Comparison of ENCODE assay signal across 1 fruit fly cellular context in the genomic region with DNA sequence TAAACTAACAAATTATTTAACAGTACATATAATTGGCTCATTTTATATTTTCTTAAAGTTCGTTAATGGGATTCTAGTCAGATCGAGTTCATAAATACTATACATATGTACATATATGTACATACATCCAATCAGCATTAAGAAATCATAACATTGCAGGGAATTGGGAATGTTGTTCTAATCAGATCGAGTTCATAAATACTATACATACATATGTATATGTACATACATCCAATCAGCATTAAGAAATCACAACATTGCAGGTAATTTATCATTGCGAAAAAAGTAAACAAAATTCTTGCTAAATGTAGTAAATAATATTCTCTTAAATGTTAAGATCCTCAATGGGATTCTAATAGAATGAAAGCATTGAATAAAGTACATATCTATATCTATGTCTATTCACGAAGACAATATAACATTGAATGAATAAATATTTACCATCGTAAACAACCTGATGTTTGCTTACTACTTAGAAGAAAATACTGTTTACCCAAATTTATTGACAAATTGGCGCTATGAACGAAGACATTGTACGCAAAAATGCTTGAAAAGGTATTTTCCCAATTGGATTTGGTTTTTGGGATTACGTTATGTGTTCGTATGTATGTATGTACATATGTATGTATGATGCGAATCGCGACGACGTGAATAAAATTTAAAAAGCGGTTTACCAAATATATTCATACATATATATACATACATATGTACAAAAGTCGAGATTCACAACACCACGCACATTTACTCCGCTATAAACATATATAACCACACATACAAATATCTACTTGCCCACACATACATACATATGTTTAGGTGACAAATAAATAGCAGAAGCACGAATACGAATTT.
TF ChIP-seq lines count a peak whose summit lies in the region.

No protein-coding gene starts in this region.

TF ChIP-seq in whole organism, embryonic, 481 proteins besides CTCF, POLR2A, EP300 and RAD21 (continued from another document and continues in another):
- TF ChIP-seq dysf (GFP tag; IDR thresholded peaks at IDR 0.05; lab: Robert Waterston, UW) (no peak; the same call in 2 of the 3 replicates), unc-4 (GFP tag; IDR thresholded peaks at IDR 0.05; lab: Robert Waterston, UW; ENCODE audit: partially characterized antibody) (no peak), ash1 (GFP tag; optimal IDR thresholded peaks at IDR 0.05; lab: Kevin White, UChicago) (peak; percentile 67), CG6272 (GFP tag; IDR thresholded peaks at IDR 0.05; lab: Robert Waterston, UW) (no peak), Myb (GFP tag; optimal IDR thresholded peaks at IDR 0.05; lab: Kevin White, UChicago) (no peak), YL-1 (GFP tag; optimal IDR thresholded peaks at IDR 0.05; lab: Kevin White, UChicago) (peak; percentile 70), zfh1 (GFP tag; IDR thresholded peaks at IDR 0.05; lab: Robert Waterston, UW) (0 out of 3 replicates have a peak, but pooled peaks have one; percentile 44), CG8478 (optimal IDR thresholded peaks at IDR 0.05; lab: Kevin White, UChicago) (no peak), CG7963 (GFP tag; IDR thresholded peaks at IDR 0.05; lab: Robert Waterston, UW; ENCODE audit: partially characterized antibody) (no peak), Elba2 (GFP tag; optimal IDR thresholded peaks at IDR 0.05; lab: Kevin White, UChicago) (peak; percentile 1), CG7556 (GFP tag; optimal IDR thresholded peaks at IDR 0.05; lab: Kevin White, UChicago) (peak; percentile 70), CG1233 (GFP tag; optimal IDR thresholded peaks at IDR 0.05; lab: Kevin White, UChicago) (peak; percentile 94), insv (GFP tag; optimal IDR thresholded peaks at IDR 0.05; lab: Kevin White, UChicago) (peak; percentile 42 to 97), HLHmδ (GFP tag; optimal IDR thresholded peaks at IDR 0.05; lab: Kevin White, UChicago) (no peak), CG17328 (GFP tag; IDR thresholded peaks at IDR 0.05; lab: Robert Waterston, UW) (peak; percentile 51; the same call in 1 of the 2 replicates), kah (GFP tag; optimal IDR thresholded peaks at IDR 0.05; lab: Kevin White, UChicago) (peak; percentile 50), Sox100B (GFP tag; optimal IDR thresholded peaks at IDR 0.05; lab: Kevin White, UChicago) (peak; percentile 85), Trl (optimal IDR thresholded peaks at IDR 0.05; lab: Kevin White, UChicago) (no peak), Trl (GFP tag; optimal IDR thresholded peaks at IDR 0.05; lab: Kevin White, UChicago) (peak; percentile 78), ase (GFP tag; IDR thresholded peaks at IDR 0.05; lab: Robert Waterston, UW) (peak; percentile 8; the same call in 1 of the 3 replicates), CG12104 (GFP tag; optimal IDR thresholded peaks at IDR 0.05; lab: Kevin White, UChicago) (peak; percentile 71), HLH54F (GFP tag; optimal IDR thresholded peaks at IDR 0.05; lab: Kevin White, UChicago) (no peak), CG2712 (tag; optimal IDR thresholded peaks at IDR 0.05; lab: Kevin White, UChicago) (peak; percentile 57), nerfin-2 (GFP tag; IDR thresholded peaks at IDR 0.05; lab: Robert Waterston, UW; ENCODE audit: partially characterized antibody) (no peak), CG1024 (GFP tag; IDR thresholded peaks at IDR 0.05; lab: Robert Waterston, UW) (peak; percentile 32; the same call in 1 of the 2 replicates), mam (GFP tag; optimal IDR thresholded peaks at IDR 0.05; lab: Kevin White, UChicago) (peak; percentile 61), CG17361 (GFP tag; IDR thresholded peaks at IDR 0.05; lab: Robert Waterston, UW) (no peak; the same call in 2 of the 3 replicates), grn (GFP tag; optimal IDR thresholded peaks at IDR 0.05; lab: Kevin White, UChicago) (peak; percentile 72), salm (tag; optimal IDR thresholded peaks at IDR 0.05; lab: Kevin White, UChicago) (peak; percentile 80), sd (tag; optimal IDR thresholded peaks at IDR 0.05; lab: Kevin White, UChicago) (peak; percentile 81), luna (GFP tag; optimal IDR thresholded peaks at IDR 0.05; lab: Kevin White, UChicago) (peak; percentile 68), sc (optimal IDR thresholded peaks at IDR 0.05; lab: Kevin White, UChicago) (no peak), sc (GFP tag; optimal IDR thresholded peaks at IDR 0.05; lab: Kevin White, UChicago) (peak; percentile 53), tna (GFP tag; IDR thresholded peaks at IDR 0.05; lab: Robert Waterston, UW; ENCODE audit: partially characterized antibody) (no peak), chif (GFP tag; optimal IDR thresholded peaks at IDR 0.05; lab: Kevin White, UChicago) (peak; percentile 3 to 62), HLH3B (GFP tag; IDR thresholded peaks at IDR 0.05; lab: Robert Waterston, UW) (peak; percentile 58; the same call in 1 of the 2 replicates), CG31365 (tag; optimal IDR thresholded peaks at IDR 0.05; lab: Kevin White, UChicago) (peak; percentile 84), peb (GFP tag; IDR thresholded peaks at IDR 0.05; lab: Robert Waterston, UW) (no peak), CG4854 (GFP tag; optimal IDR thresholded peaks at IDR 0.05; lab: Kevin White, UChicago) (peak; percentile 49), yki (optimal IDR thresholded peaks at IDR 0.05; lab: Kevin White, UChicago) (no peak), Nf-YA (GFP tag; IDR thresholded peaks at IDR 0.05; lab: Robert Waterston, UW) (peak; percentile 32; the same call in 1 of the 2 replicates), scrt (GFP tag; optimal IDR thresholded peaks at IDR 0.05; lab: Kevin White, UChicago) (peak; percentile 80), CG10431 (GFP tag; optimal IDR thresholded peaks at IDR 0.05; lab: Kevin White, UChicago) (peak; percentile 66), dmrt11E (tag; optimal IDR thresholded peaks at IDR 0.05; lab: Kevin White, UChicago) (peak; percentile 73), Neu2 (GFP tag; optimal IDR thresholded peaks at IDR 0.05; lab: Kevin White, UChicago; ENCODE audit: borderline replicate concordance) (no peak), CG31224 (GFP tag; IDR thresholded peaks at IDR 0.05; lab: Robert Waterston, UW) (peak; percentile 40; the same call in 1 of the 2 replicates), CG10267 (tag; optimal IDR thresholded peaks at IDR 0.05; lab: Kevin White, UChicago) (peak; percentile 32), CG12219 (GFP tag; optimal IDR thresholded peaks at IDR 0.05; lab: Kevin White, UChicago) (peak; percentile 66), stwl (tag; optimal IDR thresholded peaks at IDR 0.05; lab: Kevin White, UChicago) (no peak), ap (GFP tag; IDR thresholded peaks at IDR 0.05; lab: Robert Waterston, UW) (peak; percentile 35; the same call in 1 of the 2 replicates), CG2199 (GFP tag; IDR thresholded peaks at IDR 0.05; lab: Robert Waterston, UW) (no peak), CG14860 (GFP tag; IDR thresholded peaks at IDR 0.05; lab: Robert Waterston, UW; ENCODE audit: partially characterized antibody) (no peak), Sin3A (optimal IDR thresholded peaks at IDR 0.05; lab: Kevin White, UChicago) (no peak), pros (GFP tag; optimal IDR thresholded peaks at IDR 0.05; lab: Kevin White, UChicago) (peak; percentile 38), CG14667 (GFP tag; IDR thresholded peaks at IDR 0.05; lab: Robert Waterston, UW) (no peak), ind (GFP tag; optimal IDR thresholded peaks at IDR 0.05; lab: Kevin White, UChicago) (no peak), CG11093 (GFP tag; IDR thresholded peaks at IDR 0.05; lab: Robert Waterston, UW) (no peak; the same call in 2 of the 3 replicates), Fer1 (GFP tag; optimal IDR thresholded peaks at IDR 0.05; lab: Kevin White, UChicago) (peak; percentile 92), CG16813 (GFP tag; IDR thresholded peaks at IDR 0.05; lab: Robert Waterston, UW; ENCODE audit: partially characterized antibody) (no peak), MTF-1 (GFP tag; optimal IDR thresholded peaks at IDR 0.05; lab: Kevin White, UChicago; ENCODE audit: borderline replicate concordance) (peak; percentile 89), Nf-YC (tag; optimal IDR thresholded peaks at IDR 0.05; lab: Kevin White, UChicago) (peak; percentile 65), ara (GFP tag; IDR thresholded peaks at IDR 0.05; lab: Robert Waterston, UW) (peak; percentile 38; the same call in 1 of the 2 replicates), CG7786 (GFP tag; optimal IDR thresholded peaks at IDR 0.05; lab: Kevin White, UChicago) (peak; percentile 13), crol (GFP tag; IDR thresholded peaks at IDR 0.05; lab: Robert Waterston, UW) (no peak), CG3407 (GFP tag; optimal IDR thresholded peaks at IDR 0.05; lab: Kevin White, UChicago) (peak; percentile 72), kay (GFP tag; optimal IDR thresholded peaks at IDR 0.05; lab: Kevin White, UChicago) (peak; percentile 43), bbx (GFP tag; IDR thresholded peaks at IDR 0.05; lab: Robert Waterston, UW; ENCODE audit: partially characterized antibody) (no peak), CG1602 (GFP tag; optimal IDR thresholded peaks at IDR 0.05; lab: Kevin White, UChicago) (peak; percentile 25), bsh (GFP tag; optimal IDR thresholded peaks at IDR 0.05; lab: Kevin White, UChicago) (peak in 1 of 2 experiments; percentile 80), CG18599 (GFP tag; optimal IDR thresholded peaks at IDR 0.05; lab: Kevin White, UChicago) (peak; percentile 91), prd (optimal IDR thresholded peaks at IDR 0.05; lab: Kevin White, UChicago) (no peak), prd (GFP tag; IDR thresholded peaks at IDR 0.05; lab: Robert Waterston, UW) (peak; percentile 12; the same call in 1 of the 3 replicates), ac (GFP tag; optimal IDR thresholded peaks at IDR 0.05; lab: Kevin White, UChicago) (peak; percentile 74), bigmax (GFP tag; optimal IDR thresholded peaks at IDR 0.05; lab: Kevin White, UChicago) (peak; percentile 53), C15 (GFP tag; IDR thresholded peaks at IDR 0.05; lab: Robert Waterston, UW) (peak; percentile 64; the same call in 1 of the 3 replicates), slou (GFP tag; optimal IDR thresholded peaks at IDR 0.05; lab: Kevin White, UChicago) (peak; percentile 64), sim (GFP tag; IDR thresholded peaks at IDR 0.05; lab: Robert Waterston, UW) (peak; percentile 37; the same call in 1 of the 2 replicates), ham (GFP tag; IDR thresholded peaks at IDR 0.05; lab: Robert Waterston, UW) (no peak), CG10543 (GFP tag; optimal IDR thresholded peaks at IDR 0.05; lab: Kevin White, UChicago) (peak; percentile 95), ranshi (GFP tag; IDR thresholded peaks at IDR 0.05; lab: Robert Waterston, UW) (peak; percentile 69; the same call in 1 of the 2 replicates), nerfin-1 (tag; optimal IDR thresholded peaks at IDR 0.05; lab: Kevin White, UChicago) (peak; percentile 82), D19B (GFP tag; optimal IDR thresholded peaks at IDR 0.05; lab: Kevin White, UChicago) (peak; percentile 52), Hr78 (GFP tag; optimal IDR thresholded peaks at IDR 0.05; lab: Kevin White, UChicago) (peak in 1 of 2 experiments; percentile 13), dmrt99B (tag; optimal IDR thresholded peaks at IDR 0.05; lab: Kevin White, UChicago) (no peak), Gsc (GFP tag; IDR thresholded peaks at IDR 0.05; lab: Robert Waterston, UW) (no peak), rib (GFP tag; IDR thresholded peaks at IDR 0.05; lab: Robert Waterston, UW) (peak; percentile 70), pum (GFP tag; optimal IDR thresholded peaks at IDR 0.05; lab: Kevin White, UChicago) (no peak), CG32767 (GFP tag; IDR thresholded peaks at IDR 0.05; lab: Robert Waterston, UW) (peak; percentile 48; the same call in 1 of the 2 replicates), Opbp (GFP tag; IDR thresholded peaks at IDR 0.05; lab: Robert Waterston, UW; ENCODE audit: partially characterized antibody) (no peak), PHDP (tag; optimal IDR thresholded peaks at IDR 0.05; lab: Kevin White, UChicago) (peak; percentile 94), Xrp1 (GFP tag; IDR thresholded peaks at IDR 0.05; lab: Robert Waterston, UW) (peak; percentile 82), CG3995 (GFP tag; optimal IDR thresholded peaks at IDR 0.05; lab: Kevin White, UChicago) (peak; percentile 24), schlank (tag; optimal IDR thresholded peaks at IDR 0.05; lab: Kevin White, UChicago) (peak; percentile 94), repo (GFP tag; optimal IDR thresholded peaks at IDR 0.05; lab: Kevin White, UChicago) (no peak), CG4404 (GFP tag; IDR thresholded peaks at IDR 0.05; lab: Robert Waterston, UW) (no peak), grau (tag; optimal IDR thresholded peaks at IDR 0.05; lab: Kevin White, UChicago) (peak; percentile 76), Sry-δ (GFP tag; optimal IDR thresholded peaks at IDR 0.05; lab: Kevin White, UChicago) (peak; percentile 11), gce (GFP tag; IDR thresholded peaks at IDR 0.05; lab: Robert Waterston, UW) (no peak), CG17385 (GFP tag; optimal IDR thresholded peaks at IDR 0.05; lab: Kevin White, UChicago) (peak; percentile 68), jing (GFP tag; optimal IDR thresholded peaks at IDR 0.05; lab: Kevin White, UChicago) (no peak), CG10654 (GFP tag; optimal IDR thresholded peaks at IDR 0.05; lab: Kevin White, UChicago) (peak; percentile 59), stc (GFP tag; IDR thresholded peaks at IDR 0.05; lab: Robert Waterston, UW) (peak; percentile 71; the same call in 1 of the 2 replicates), Hsf (GFP tag; optimal IDR thresholded peaks at IDR 0.05; lab: Kevin White, UChicago) (peak; percentile 58), sob (GFP tag; IDR thresholded peaks at IDR 0.05; lab: Robert Waterston, UW) (peak; percentile 81; the same call in 1 of the 2 replicates), en (GFP tag; optimal IDR thresholded peaks at IDR 0.05; lab: Kevin White, UChicago) (peak; percentile 18), Hand (GFP tag; optimal IDR thresholded peaks at IDR 0.05; lab: Kevin White, UChicago) (peak; percentile 78), fd3F (GFP tag; optimal IDR thresholded peaks at IDR 0.05; lab: Kevin White, UChicago) (peak; percentile 86), CG14710 (tag; optimal IDR thresholded peaks at IDR 0.05; lab: Kevin White, UChicago) (peak; percentile 78), ewg (GFP tag; optimal IDR thresholded peaks at IDR 0.05; lab: Kevin White, UChicago) (no peak), tx (GFP tag; optimal IDR thresholded peaks at IDR 0.05; lab: Kevin White, UChicago) (peak; percentile 30), CG14965 (GFP tag; optimal IDR thresholded peaks at IDR 0.05; lab: Kevin White, UChicago; ENCODE audit: borderline replicate concordance) (peak; percentile 44), p53 (GFP tag; optimal IDR thresholded peaks at IDR 0.05; lab: Kevin White, UChicago) (no peak), gro (GFP tag; optimal IDR thresholded peaks at IDR 0.05; lab: Kevin White, UChicago) (peak; percentile 72), CG6813 (GFP tag; optimal IDR thresholded peaks at IDR 0.05; lab: Kevin White, UChicago) (peak; percentile 95), CG34376 (GFP tag; optimal IDR thresholded peaks at IDR 0.05; lab: Kevin White, UChicago) (peak; percentile 91), CG9817 (tag; optimal IDR thresholded peaks at IDR 0.05; lab: Kevin White, UChicago) (peak; percentile 56), Lhr (GFP tag; optimal IDR thresholded peaks at IDR 0.05; lab: Kevin White, UChicago) (peak; percentile 32)
